Worm (Caenorhabditis elegans) whole organism, late embryonic: Measurements from ENCODE around the gene H40L08.3.
A peak's percentile ranks its signal among the peaks of the same experiment; 100 is the strongest.

Experiments
- C08G9.2 ChIP-seq: sonication (generic microtip); optimal IDR thresholded peaks from 2 replicates; lab custom pipeline; 2016; ENCODE audit warnings: mild to moderate bottlenecking, missing genetic modification characterization, moderate library complexity, missing compliant biosample characterization
- F13H6.1 ChIP-seq: sonication (generic microtip); optimal IDR thresholded peaks from 2 replicates; lab custom pipeline; 2016; ENCODE audit warnings: missing genetic modification characterization, missing compliant biosample characterization
- K02D7.2 ChIP-seq: sonication (generic microtip); optimal IDR thresholded peaks from 2 replicates; lab custom pipeline; 2017; ENCODE audit warnings: mild to moderate bottlenecking, missing genetic modification characterization, missing compliant biosample characterization
- K09A11.1 ChIP-seq: sonication (generic microtip); optimal IDR thresholded peaks from 2 replicates; lab custom pipeline; 2017; ENCODE audit warnings: antibody characterized with exemption, mild to moderate bottlenecking, missing genetic modification characterization, missing compliant biosample characterization; ENCODE audit not compliant: insufficient read depth
- T23F11.4 ChIP-seq: fragments of 200-800 bp; sonication (Bioruptor generic); optimal IDR thresholded peaks from 2 replicates; lab custom pipeline; 2018; ENCODE audit warnings: mild to moderate bottlenecking, missing genetic modification characterization, missing compliant biosample characterization
- Y22D7AL.16 ChIP-seq: sonication (generic microtip); optimal IDR thresholded peaks from 2 replicates; lab custom pipeline; 2016; ENCODE audit warnings: missing genetic modification characterization, missing compliant biosample characterization
- ahr-1 ChIP-seq: sonication (generic microtip); optimal IDR thresholded peaks from 2 replicates; lab custom pipeline; 2016; ENCODE audit warnings: missing genetic modification characterization, missing compliant biosample characterization
- ceh-19 ChIP-seq: fragments of 200-800 bp; sonication (Bioruptor generic); optimal IDR thresholded peaks from 2 replicates; lab custom pipeline; 2018; ENCODE audit warnings: mild to moderate bottlenecking, missing genetic modification characterization, missing compliant biosample characterization
- ceh-22 ChIP-seq: sonication (generic microtip); optimal IDR thresholded peaks from 2 replicates; lab custom pipeline; 2017; ENCODE audit warnings: missing biosample characterization, missing genetic modification characterization
- ceh-30 ChIP-seq: fragments of 150-350 bp; optimal IDR thresholded peaks from 2 replicates; lab custom pipeline; 2014; ENCODE audit warnings: missing biosample characterization, missing genetic modification characterization
- ceh-31 ChIP-seq: sonication (generic microtip); optimal IDR thresholded peaks from 2 replicates; lab custom pipeline; 2016; ENCODE audit warnings: missing genetic modification characterization, missing compliant biosample characterization
- ceh-34 ChIP-seq: sonication (generic microtip); optimal IDR thresholded peaks from 2 replicates; lab custom pipeline; 2016; ENCODE audit warnings: mild to moderate bottlenecking, missing genetic modification characterization, missing compliant biosample characterization
- ceh-45 ChIP-seq: fragments of 200-800 bp; sonication (Bioruptor generic); IDR thresholded peaks from 2 replicates; pipeline ENCODE4 v1.3.6; 2022; ENCODE audit warnings: missing genetic modification reagents, missing genetic modification characterization, missing compliant biosample characterization
- ceh-9 ChIP-seq: sonication (generic microtip); optimal IDR thresholded peaks from 2 replicates; lab custom pipeline; 2016; ENCODE audit warnings: mild to moderate bottlenecking, missing genetic modification characterization, inconsistent platforms, missing compliant biosample characterization
- dmd-4 ChIP-seq: sonication (generic microtip); optimal IDR thresholded peaks from 2 replicates; lab custom pipeline; 2016; ENCODE audit warnings: borderline replicate concordance, missing genetic modification characterization, missing compliant biosample characterization
- dve-1 ChIP-seq: sonication (generic microtip); optimal IDR thresholded peaks from 2 replicates; lab custom pipeline; 2017; ENCODE audit warnings: antibody characterized with exemption, mild to moderate bottlenecking, missing genetic modification characterization, missing compliant biosample characterization
- elt-2 ChIP-seq: sonication (generic microtip); optimal IDR thresholded peaks from 2 replicates; lab custom pipeline; 2016; ENCODE audit warnings: missing genetic modification reagents, missing genetic modification characterization, missing compliant biosample characterization
- elt-4 ChIP-seq: sonication (generic microtip); optimal IDR thresholded peaks from 2 replicates; lab custom pipeline; 2016; ENCODE audit warnings: missing genetic modification characterization, missing compliant biosample characterization
- ets-4 ChIP-seq: sonication (generic microtip); optimal IDR thresholded peaks from 2 replicates; lab custom pipeline; 2016; ENCODE audit warnings: missing genetic modification characterization, missing compliant biosample characterization
- eyg-1 ChIP-seq: sonication (generic microtip); optimal IDR thresholded peaks from 2 replicates; lab custom pipeline; 2016; ENCODE audit warnings: missing genotype, missing genetic modification characterization, missing compliant biosample characterization
- fkh-6 ChIP-seq: sonication (generic microtip); optimal IDR thresholded peaks from 2 replicates; lab custom pipeline; 2016; ENCODE audit warnings: missing genetic modification characterization, missing compliant biosample characterization
- gmeb-2 ChIP-seq: sonication (generic microtip); optimal IDR thresholded peaks from 2 replicates; lab custom pipeline; 2016; ENCODE audit warnings: missing genetic modification characterization, inconsistent platforms, missing compliant biosample characterization
- hlh-15 ChIP-seq: sonication (generic microtip); optimal IDR thresholded peaks from 2 replicates; lab custom pipeline; 2016; ENCODE audit warnings: missing genetic modification characterization, missing compliant biosample characterization
- hlh-8 ChIP-seq: sonication (generic microtip); optimal IDR thresholded peaks from 2 replicates; lab custom pipeline; 2016; ENCODE audit warnings: missing genotype, missing genetic modification characterization, missing compliant biosample characterization
- lim-6 ChIP-seq: sonication (generic microtip); optimal IDR thresholded peaks from 2 replicates; lab custom pipeline; 2016; ENCODE audit warnings: missing genetic modification characterization, missing compliant biosample characterization
- lin-11 ChIP-seq: fragments of 200-800 bp; sonication (Bioruptor generic); optimal IDR thresholded peaks from 2 replicates; lab custom pipeline; 2018; ENCODE audit warnings: mild to moderate bottlenecking, missing genetic modification characterization, missing compliant biosample characterization
- madf-2 ChIP-seq: sonication (generic microtip); optimal IDR thresholded peaks from 2 replicates; lab custom pipeline; 2017; ENCODE audit warnings: missing genetic modification characterization, missing compliant biosample characterization
- nhr-11 ChIP-seq: fragments of 150-350 bp; optimal IDR thresholded peaks from 2 replicates; lab custom pipeline; 2014; ENCODE audit warnings: missing biosample characterization, missing genetic modification characterization
- nhr-232 ChIP-seq: sonication (generic microtip); optimal IDR thresholded peaks from 2 replicates; lab custom pipeline; 2016; ENCODE audit warnings: missing genetic modification characterization, missing compliant biosample characterization
- npax-4 ChIP-seq: sonication (generic microtip); optimal IDR thresholded peaks from 2 replicates; lab custom pipeline; 2016; ENCODE audit warnings: missing genetic modification characterization, missing compliant biosample characterization
- pat-9 ChIP-seq: fragments of 200-800 bp; sonication (Bioruptor generic); optimal IDR thresholded peaks from 2 replicates; lab custom pipeline; 2018; ENCODE audit warnings: mild to moderate bottlenecking, missing genetic modification characterization, moderate library complexity, missing compliant biosample characterization
- pha-2 ChIP-seq: sonication (generic microtip); optimal IDR thresholded peaks from 2 replicates; lab custom pipeline; 2017; ENCODE audit warnings: mild to moderate bottlenecking, missing genetic modification characterization, missing compliant biosample characterization
- pqm-1 ChIP-seq: sonication (generic microtip); optimal IDR thresholded peaks from 2 replicates; lab custom pipeline; 2016; ENCODE audit warnings: missing genetic modification characterization, missing compliant biosample characterization
- pros-1 ChIP-seq: fragments of 150-350 bp; optimal IDR thresholded peaks from 2 replicates; lab custom pipeline; 2014; ENCODE audit warnings: missing biosample characterization, missing genetic modification reagents, missing genetic modification characterization
- ref-2 ChIP-seq: sonication (generic microtip); optimal IDR thresholded peaks from 2 replicates; lab custom pipeline; 2016; ENCODE audit warnings: missing genetic modification characterization, missing compliant biosample characterization
- rnt-1 ChIP-seq: sonication (generic microtip); optimal IDR thresholded peaks from 2 replicates; lab custom pipeline; 2016; ENCODE audit warnings: missing genetic modification characterization, missing compliant biosample characterization
- sox-2 ChIP-seq: fragments of 200-800 bp; sonication (Bioruptor generic); IDR thresholded peaks from 2 replicates; pipeline ENCODE4 v1.3.6; 2022; ENCODE audit warnings: missing genetic modification reagents, missing genetic modification characterization, missing compliant biosample characterization
- syd-9 ChIP-seq: sonication (generic microtip); optimal IDR thresholded peaks from 2 replicates; lab custom pipeline; 2016; ENCODE audit warnings: mild to moderate bottlenecking, missing genetic modification characterization, moderate library complexity, missing compliant biosample characterization
- tbx-7 ChIP-seq: sonication (generic microtip); optimal IDR thresholded peaks from 2 replicates; lab custom pipeline; 2016; ENCODE audit warnings: missing genotype, missing genetic modification characterization, missing compliant biosample characterization
- unc-3 ChIP-seq, 2 experiments: fragments of 200-800 bp in 1 of 2; sonication (Bioruptor generic) in 1 of 2; sonication (generic microtip) in 1 of 2; conservative IDR thresholded peaks in 1 of 2; optimal IDR thresholded peaks in 1 of 2; 2 replicates each; pipeline versions ENCODE4 v1.3.6 to Lab custom; 2016 to 2022; ENCODE audit warnings: missing compliant biosample characterization in 2 of 2, missing genetic modification characterization in 2 of 2, missing genetic modification reagents in 1 of 2
- unc-42 ChIP-seq: sonication (generic microtip); optimal IDR thresholded peaks from 2 replicates; lab custom pipeline; 2016; ENCODE audit warnings: missing genotype, missing genetic modification characterization, missing compliant biosample characterization
- ztf-16 ChIP-seq: sonication (generic microtip); optimal IDR thresholded peaks from 2 replicates; lab custom pipeline; 2017; ENCODE audit warnings: missing genetic modification characterization, missing compliant biosample characterization

Gene H40L08.3

DNA sequence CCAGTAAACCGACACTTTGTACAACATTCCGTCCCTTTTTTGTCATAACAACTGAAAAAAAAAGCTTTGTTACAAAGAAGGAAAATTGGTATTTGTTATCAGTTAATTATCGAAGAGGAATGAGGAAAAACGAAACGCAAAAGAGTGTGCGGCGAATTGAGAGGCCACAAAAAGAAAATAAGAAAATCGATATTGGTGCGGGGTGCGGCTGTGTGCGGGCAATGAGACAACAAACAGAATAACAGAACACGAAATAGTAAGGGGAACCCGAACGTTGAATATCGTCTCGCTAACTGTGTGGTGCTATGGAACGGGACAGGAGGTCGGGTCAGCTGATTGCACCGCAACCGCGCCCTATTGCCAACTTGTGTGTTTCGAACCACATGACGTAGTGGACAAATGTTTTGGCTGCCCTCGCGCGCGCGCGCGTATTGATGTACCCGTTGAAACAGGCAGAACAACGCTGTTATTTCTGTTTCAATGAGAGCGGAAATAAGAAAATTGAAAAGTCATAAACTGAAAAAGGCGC, 35.3 kb downstream of the H40L08.3 start, which contains the start of gene C18B12.4 (continued):
- TF ChIP-seq elt-4 (tag; lab: Kevin White, UChicago) (no peak), nhr-11 (no peak), pqm-1 (no peak), ceh-34 (peak; percentile 78), F13H6.1 (tag; lab: Kevin White, UChicago) (peak; percentile 30), hlh-15 (tag; lab: Kevin White, UChicago) (no peak), K02D7.2 (tag; lab: Kevin White, UChicago) (no peak), pat-9 (tag; lab: Kevin White, UChicago) (peak; percentile 57), elt-2 (peak; percentile 30), ceh-22 (tag; lab: Kevin White, UChicago) (no peak), K09A11.1 (tag; lab: Kevin White, UChicago) (no peak), ceh-31 (tag; lab: Kevin White, UChicago) (peak; percentile 84), ets-4 (tag; lab: Kevin White, UChicago) (peak; percentile 36), unc-3 (GFP tag; conservative IDR thresholded peaks at IDR 0.05; lab: Robert Waterston, UW) (no peak), unc-3 (tag; optimal IDR thresholded peaks at IDR 0.05; lab: Kevin White, UChicago) (no peak), fkh-6 (tag; lab: Kevin White, UChicago) (no peak), Y22D7AL.16 (tag; lab: Kevin White, UChicago) (no peak), ceh-19 (GFP tag; lab: Kevin White, UChicago) (peak; percentile 3), lin-11 (no peak), ceh-9 (no peak), pros-1 (peak; percentile 71), ztf-16 (tag; lab: Kevin White, UChicago) (peak; percentile 9), dmd-4 (tag; lab: Kevin White, UChicago) (no peak), lim-6 (tag; lab: Kevin White, UChicago) (peak; percentile 8), ceh-45 (GFP tag; lab: Robert Waterston, UW) (no peak), madf-2 (tag; lab: Kevin White, UChicago) (no peak), syd-9 (no peak), C08G9.2 (peak; percentile 6), gmeb-2 (tag; lab: Kevin White, UChicago) (no peak), T23F11.4 (GFP tag; lab: Kevin White, UChicago) (no peak), hlh-8 (tag; lab: Kevin White, UChicago) (peak; percentile 49), eyg-1 (tag; lab: Kevin White, UChicago) (peak; percentile 19), pha-2 (tag; lab: Kevin White, UChicago) (no peak), ahr-1 (tag; lab: Kevin White, UChicago) (no peak), rnt-1 (tag; lab: Kevin White, UChicago) (peak; percentile 79), ref-2 (tag; lab: Kevin White, UChicago) (peak; percentile 76), tbx-7 (tag; lab: Kevin White, UChicago) (no peak), npax-4 (tag; lab: Kevin White, UChicago) (no peak), sox-2 (GFP tag; lab: Robert Waterston, UW) (peak; percentile 6; the same call in 1 of the 2 replicates), nhr-232 (tag; lab: Kevin White, UChicago) (no peak), unc-42 (tag; lab: Kevin White, UChicago) (no peak), dve-1 (tag; lab: Kevin White, UChicago) (peak; percentile 3), ceh-30 (tag; lab: Kevin White, UChicago) (peak; percentile 61)
- TF ChIP-seq, all 69 proteins: peak for 27
